Worm (Caenorhabditis elegans): ENCODE measurements around the gene Y38E10A.28.

ce11 chrII:12636602-12637001 is 7.1 kb downstream of the Y38E10A.28 start, which contains the start of gene nhr-234:
- TF ChIP-seq nhr-25 (tag; optimal IDR thresholded peaks at IDR 0.05) = no peak
- TF ChIP-seq R02D3.7 (tag; optimal IDR thresholded peaks at IDR 0.05) = no peak
- no peak for TF ChIP-seq elt-1 (tag; optimal IDR thresholded peaks at IDR 0.05)

All from whole organism, L3 larva.